Worm (Caenorhabditis elegans) whole organism, young adult: ENCODE data around the gene M04D8.5.

Source experiments
- F23B12.7 ChIP-seq: sonication (generic microtip); optimal IDR thresholded peaks from 2 replicates; lab custom pipeline; 2017; ENCODE audit warnings: missing genetic modification characterization, mild to moderate bottlenecking, missing compliant biosample characterization, antibody characterized with exemption, moderate library complexity; ENCODE audit not compliant: insufficient read depth
- Y56A3A.18 ChIP-seq: fragments of 200-800 bp; sonication (Bioruptor generic); IDR thresholded peaks from 2 replicates; pipeline ENCODE4 v1.3.6; 2022; ENCODE audit warnings: missing genetic modification reagents, missing genetic modification characterization, missing compliant biosample characterization
- ama-1 ChIP-seq, 3 experiments: fragments of 150-350 bp in 1 of 3; sonication (generic microtip) in 2 of 3; optimal IDR thresholded peaks; 2 replicates each; lab custom pipeline; 2014 to 2018; ENCODE audit warnings: missing biosample characterization in 2 of 3, missing genetic modification characterization in 2 of 3, missing genetic modification reagents in 2 of 3
- aptf-2 ChIP-seq: fragments of 200-800 bp; sonication (Bioruptor generic); conservative IDR thresholded peaks from 2 replicates; pipeline ENCODE4 v1.3.6; 2022; ENCODE audit warnings: missing genetic modification reagents, missing genetic modification characterization, missing compliant biosample characterization
- lin-26 ChIP-seq: fragments of 200-800 bp; sonication (Bioruptor generic); IDR thresholded peaks from 2 replicates; pipeline ENCODE4 v1.3.6; 2022; ENCODE audit warnings: missing genetic modification reagents, missing genetic modification characterization, missing compliant biosample characterization
- lsl-1 ChIP-seq: fragments of 200-800 bp; sonication (Bioruptor generic); optimal IDR thresholded peaks from 2 replicates; lab custom pipeline; 2018; ENCODE audit warnings: mild to moderate bottlenecking, missing genetic modification characterization, moderate library complexity, missing compliant biosample characterization
- mes-4 ChIP-seq: sonication (generic microtip); optimal IDR thresholded peaks from 2 replicates; lab custom pipeline; 2016; ENCODE audit warnings: missing genotype, missing genetic modification characterization, missing compliant biosample characterization
- sdz-38 ChIP-seq: sonication (generic microtip); optimal IDR thresholded peaks from 2 replicates; lab custom pipeline; 2016; ENCODE audit warnings: missing genotype, missing genetic modification characterization, missing compliant biosample characterization
- snpc-3.4 ChIP-seq: sonication (generic microtip); optimal IDR thresholded peaks from 2 replicates; lab custom pipeline; 2017; ENCODE audit warnings: missing genetic modification characterization, mild to moderate bottlenecking, missing compliant biosample characterization, antibody characterized with exemption, moderate library complexity, missing genotype, missing genetic modification reagents
- snpc-4 ChIP-seq, 5 experiments: fragments of 150-350 bp in 1 of 5; sonication (generic microtip) in 4 of 5; optimal IDR thresholded peaks; 2 replicates each; lab custom pipeline; 2014 to 2018; ENCODE audit warnings: missing genetic modification characterization in 5 of 5, missing biosample characterization in 3 of 5, antibody characterized with exemption in 2 of 5, mild to moderate bottlenecking in 2 of 5, missing compliant biosample characterization in 2 of 5, missing genotype in 2 of 5, moderate library complexity in 2 of 5, missing genetic modification reagents in 1 of 5
- unc-62 ChIP-seq: fragments of 150-350 bp; optimal IDR thresholded peaks from 2 replicates; lab custom pipeline; 2014; ENCODE audit warnings: missing biosample characterization, missing genetic modification reagents, missing genetic modification characterization
- xnd-1 ChIP-seq: sonication (generic microtip); optimal IDR thresholded peaks from 2 replicates; lab custom pipeline; 2016; ENCODE audit warnings: missing genotype, missing genetic modification reagents, missing genetic modification characterization, missing compliant biosample characterization

DNA sequence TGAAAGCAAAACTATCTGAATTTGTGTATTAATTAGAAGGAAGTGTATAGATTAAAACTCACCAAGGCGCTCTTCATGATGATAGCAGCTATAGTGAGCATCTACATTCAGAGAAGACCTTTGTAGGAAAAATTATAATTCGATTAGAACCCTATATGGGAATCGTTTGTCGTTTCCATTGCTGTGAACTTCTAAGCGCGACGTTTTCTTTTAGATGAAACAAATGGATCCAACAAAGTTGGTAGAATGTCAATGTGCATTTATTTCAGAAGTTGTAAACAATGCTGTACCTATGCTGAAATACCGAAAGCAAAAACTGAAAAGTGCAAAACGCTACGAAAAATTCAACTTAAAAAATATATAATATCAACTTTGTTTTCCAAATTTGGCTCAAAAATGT, 22.9 kb upstream of the M04D8.5 start, which contains the start of gene T16G12.10:
- TF ChIP-seq lin-26 (GFP tag; lab: Robert Waterston, UW) (no peak), snpc-4 (GFP tag; optimal IDR thresholded peaks at IDR 0.05; lab: Kevin White, UChicago) (no peak), snpc-4 (tag; optimal IDR thresholded peaks at IDR 0.05; lab: Kevin White, UChicago) (no peak), mes-4 (tag; lab: Kevin White, UChicago) (no peak), snpc-3.4 (tag; lab: Kevin White, UChicago) (no peak), ama-1 (optimal IDR thresholded peaks at IDR 0.05; lab: Kevin White, UChicago) (no peak), ama-1 (GFP tag; optimal IDR thresholded peaks at IDR 0.05; lab: Kevin White, UChicago) (no peak), sdz-38 (tag; lab: Kevin White, UChicago) (no peak), Y56A3A.18 (GFP tag; lab: Robert Waterston, UW) (no peak), unc-62 (GFP tag; lab: Kevin White, UChicago) (no peak), xnd-1 (tag; lab: Kevin White, UChicago) (no peak), aptf-2 (GFP tag; lab: Robert Waterston, UW) (no peak), lsl-1 (no peak), F23B12.7 (tag; lab: Kevin White, UChicago) (no peak)
